Fruit fly (Drosophila melanogaster): Measurements from ENCODE around the gene Cpr66Cb.

Gene Cpr66Cb

dm6 chr3L:8320105-8320813 is 16.2 kb upstream of the Cpr66Cb start, which contains the start of gene CG13670:
Gene CG13670 (plus strand): TSS chr3L:8320763.
- no peak for TF ChIP-seq noc (tag; optimal IDR thresholded peaks at IDR 0.05)

dm6 chr3L:8323817-8324216 is 12.7 kb upstream of the Cpr66Cb start:
- TF ChIP-seq noc (tag; optimal IDR thresholded peaks at IDR 0.05) = no peak

DNA sequence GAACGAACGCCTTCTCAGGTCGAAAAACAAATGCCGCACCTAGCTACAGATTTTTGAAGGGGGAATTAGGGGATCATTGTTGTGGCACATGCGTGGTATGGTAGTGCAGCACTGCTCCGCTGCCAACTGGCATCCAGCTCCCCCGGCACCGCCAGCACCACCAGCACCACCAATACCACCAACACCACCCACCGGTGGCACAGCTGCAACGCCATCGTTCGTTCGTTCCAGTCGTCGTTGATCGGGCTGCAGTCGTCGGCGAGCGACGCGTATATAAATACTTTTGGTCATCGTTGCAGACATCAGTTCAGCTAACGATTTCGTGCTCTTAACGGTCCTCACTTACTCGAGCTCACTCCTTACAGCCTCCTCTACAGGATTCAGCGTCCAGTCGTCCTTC is 10.9 kb upstream of the Cpr66Cb start, which contains the start of gene CG34461:
Gene CG34461, plus strand, starts transcription at position 301 of the 400 bp plus-strand sequence.
- no peak for TF ChIP-seq noc (tag; optimal IDR thresholded peaks at IDR 0.05)

DNA sequence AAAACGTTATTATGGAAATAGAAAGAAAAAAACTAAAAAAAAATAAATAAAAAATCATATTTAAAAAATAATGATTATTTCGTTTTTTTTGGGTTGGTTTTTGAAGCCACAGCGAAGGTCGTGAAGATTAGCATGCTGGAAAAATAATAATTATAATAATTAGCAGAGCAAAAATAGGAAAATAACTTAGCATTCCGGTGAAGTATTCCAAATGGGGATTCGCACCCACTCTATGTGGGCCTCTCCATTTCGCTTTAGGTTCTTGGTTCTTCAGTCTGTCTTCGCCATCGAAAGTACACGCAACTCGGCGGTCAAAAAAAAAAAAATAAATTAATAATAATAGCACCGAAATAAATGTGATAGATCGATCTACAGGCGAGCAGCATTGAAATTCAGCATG is 8.2 kb upstream of the Cpr66Cb start, which contains the start of gene CG34462:
Gene CG34462, plus strand, starts transcription at position 301 of the 400 bp plus-strand sequence.
- no peak for TF ChIP-seq noc (tag; optimal IDR thresholded peaks at IDR 0.05)

- no peak for TF ChIP-seq noc (tag; optimal IDR thresholded peaks at IDR 0.05)
Measured at dm6 chr3L:8329005-8329404, 7.5 kb upstream of the Cpr66Cb start.

- no peak for TF ChIP-seq noc (tag; optimal IDR thresholded peaks at IDR 0.05)
Measured at dm6 chr3L:8331414-8331813, 5.1 kb upstream of the Cpr66Cb start.

DNA sequence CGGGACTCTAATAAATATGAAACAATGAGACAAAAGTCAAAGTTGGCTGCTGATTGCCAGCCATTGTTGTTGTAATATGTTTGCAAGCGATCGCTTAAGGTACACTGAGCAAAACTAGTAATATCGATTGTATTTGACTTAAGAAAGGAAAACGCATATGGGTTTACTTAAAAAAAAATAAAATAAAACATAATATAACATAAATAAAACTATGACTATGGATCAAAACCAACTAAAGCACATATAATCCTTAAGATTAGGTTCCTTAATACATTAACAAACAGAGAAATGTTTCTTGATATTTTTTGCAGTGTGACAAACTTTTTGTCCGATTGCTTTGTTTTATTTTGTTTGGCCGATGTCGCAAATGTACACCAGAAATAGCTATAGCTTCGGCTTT is 2.9 kb upstream of the Cpr66Cb start:
- no peak for TF ChIP-seq noc (tag; optimal IDR thresholded peaks at IDR 0.05)

DNA sequence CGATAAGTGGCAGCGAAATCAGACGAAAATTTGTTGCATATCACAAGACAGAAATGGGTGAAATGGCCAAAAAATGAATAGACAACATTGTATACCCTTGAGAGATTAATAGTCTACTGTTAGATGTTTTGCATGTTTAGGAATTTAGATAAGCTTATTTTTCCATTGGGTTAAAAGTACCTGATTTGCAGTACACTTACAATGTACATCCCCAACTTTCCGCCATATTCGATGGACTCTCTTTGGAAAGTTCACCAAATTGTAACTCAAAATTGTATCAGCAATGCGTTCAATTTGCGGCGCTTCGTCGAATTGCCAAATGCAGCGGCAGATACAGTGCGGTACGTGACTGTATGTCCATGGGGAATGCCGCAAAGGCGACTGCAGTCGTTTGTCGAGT is 2.1 kb upstream of the Cpr66Cb start:
- TF ChIP-seq noc (tag; optimal IDR thresholded peaks at IDR 0.05) = no peak

- TF ChIP-seq noc (tag; optimal IDR thresholded peaks at IDR 0.05) = no peak
Measured at dm6 chr3L:8338921-8339320, 2.4 kb downstream of the Cpr66Cb start, which contains the start of gene Pex2. Gene Pex2 (plus strand): TSS chr3L:8339051.

DNA sequence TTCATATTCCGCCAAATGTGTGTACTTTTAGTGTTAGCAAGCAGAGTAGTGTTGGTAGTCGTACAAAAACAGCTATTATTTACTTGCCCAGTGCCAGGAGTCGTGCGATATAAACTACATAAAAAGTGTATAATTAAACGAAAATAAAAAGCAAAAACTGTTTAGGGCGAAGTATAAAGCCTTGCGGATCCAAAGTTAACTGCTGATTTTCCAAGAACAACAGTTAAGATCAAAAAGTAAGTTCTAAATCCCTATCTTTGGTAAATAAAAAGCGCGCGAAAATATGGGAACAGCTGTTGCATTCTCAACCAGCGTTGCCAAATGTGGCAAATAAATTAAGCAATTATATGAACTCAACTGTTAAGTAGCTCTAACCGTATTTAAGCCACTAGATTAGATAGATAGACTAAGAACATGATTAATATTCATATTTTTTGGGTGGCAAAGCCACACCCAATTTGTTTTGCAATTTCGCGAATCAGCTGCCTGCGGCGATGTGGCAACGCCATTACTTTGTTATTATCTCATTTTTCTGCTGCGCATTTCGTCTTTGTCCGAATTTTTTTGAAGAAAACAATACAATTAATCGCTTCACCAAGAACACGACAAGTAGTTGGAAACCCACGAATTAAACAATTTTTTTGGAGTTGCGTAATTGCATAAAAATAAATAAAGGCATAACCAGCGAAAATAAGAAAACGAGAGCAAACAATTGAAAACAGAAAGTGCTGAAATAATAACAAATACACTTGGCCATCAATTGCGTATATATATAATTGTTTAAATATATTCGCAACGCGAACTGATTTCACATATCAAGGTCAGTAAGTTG is 4.0 kb downstream of the Cpr66Cb start, which contains the start of the genes Prim1 and CG7083:
Gene Prim1, plus strand, starts transcription at position 51 of the 832 bp plus-strand sequence.
Gene CG7083, plus strand, starts transcription at position 522 of the 832 bp plus-strand sequence.
- peak; percentile 18 for TF ChIP-seq noc (tag; optimal IDR thresholded peaks at IDR 0.05)

DNA sequence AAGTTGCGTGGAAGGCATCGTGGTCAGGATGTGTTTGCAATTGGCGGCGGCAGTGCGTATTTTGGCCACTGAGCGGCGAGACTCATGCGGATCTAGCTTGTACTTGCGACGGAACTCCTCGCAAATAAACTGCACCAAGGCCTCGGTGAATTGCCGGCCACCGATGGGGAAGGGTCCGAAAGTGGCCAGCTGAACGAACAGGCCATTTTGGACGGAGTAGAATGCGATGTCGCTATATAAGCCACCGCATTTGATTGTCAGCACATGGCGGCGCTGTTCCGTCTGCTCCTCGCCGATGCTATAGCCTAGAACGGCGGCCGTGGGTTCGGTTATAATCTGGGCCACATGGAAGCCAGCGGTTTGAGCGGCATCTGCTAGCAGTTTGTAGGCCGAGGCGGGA is 8.7 kb downstream of the Cpr66Cb start:
- no peak for TF ChIP-seq noc (tag; optimal IDR thresholded peaks at IDR 0.05)

DNA sequence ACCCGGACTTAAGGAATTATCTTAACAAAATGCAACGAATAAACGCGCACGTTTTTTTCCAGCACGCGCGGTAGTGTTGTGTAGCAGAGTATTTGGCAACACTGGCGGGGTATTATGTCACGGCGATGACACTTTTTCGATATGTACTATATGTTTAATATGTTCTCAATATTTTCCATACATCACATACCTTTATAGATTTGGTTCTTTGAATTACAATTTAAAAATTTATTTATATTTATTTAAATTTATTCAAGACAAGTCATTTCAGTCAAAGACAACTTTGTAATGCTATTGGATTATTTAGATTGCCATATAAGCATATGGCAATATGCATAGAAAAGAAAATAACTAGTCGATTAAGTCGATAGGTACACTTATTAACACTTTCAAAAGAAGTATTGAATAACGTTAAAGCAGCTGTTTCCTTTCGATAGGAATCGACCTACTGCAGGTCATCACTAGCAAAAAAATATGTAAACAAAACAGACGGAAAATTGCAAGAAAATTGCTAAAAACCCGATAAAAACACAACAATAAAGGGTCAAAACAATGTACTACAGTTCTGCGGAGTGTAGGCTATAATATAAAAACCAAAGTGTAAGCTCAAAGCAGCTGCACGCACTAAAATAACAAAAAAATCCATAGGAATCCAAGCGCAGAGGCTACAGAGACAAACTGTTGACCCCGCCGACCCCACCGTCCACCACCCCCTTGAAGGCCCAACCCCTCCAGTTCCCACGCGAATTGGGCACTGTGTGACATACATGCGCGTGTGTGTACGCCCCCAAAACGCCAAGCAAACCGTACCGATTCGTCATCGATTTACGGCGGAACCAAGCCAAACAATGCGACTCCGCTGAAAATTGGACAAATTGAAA is 9.9 kb downstream of the Cpr66Cb start, which contains the start of the genes CG7182 and GAPcenA:
Gene CG7182, minus strand, starts transcription at position 283 of the 881 bp plus-strand sequence.
Gene GAPcenA, plus strand, starts transcription at position 462 of the 881 bp plus-strand sequence.
- peak; percentile 81 for TF ChIP-seq noc (tag; optimal IDR thresholded peaks at IDR 0.05)

- no peak for TF ChIP-seq noc (tag; optimal IDR thresholded peaks at IDR 0.05)
Measured at dm6 chr3L:8347346-8347745, 10.9 kb downstream of the Cpr66Cb start.

DNA sequence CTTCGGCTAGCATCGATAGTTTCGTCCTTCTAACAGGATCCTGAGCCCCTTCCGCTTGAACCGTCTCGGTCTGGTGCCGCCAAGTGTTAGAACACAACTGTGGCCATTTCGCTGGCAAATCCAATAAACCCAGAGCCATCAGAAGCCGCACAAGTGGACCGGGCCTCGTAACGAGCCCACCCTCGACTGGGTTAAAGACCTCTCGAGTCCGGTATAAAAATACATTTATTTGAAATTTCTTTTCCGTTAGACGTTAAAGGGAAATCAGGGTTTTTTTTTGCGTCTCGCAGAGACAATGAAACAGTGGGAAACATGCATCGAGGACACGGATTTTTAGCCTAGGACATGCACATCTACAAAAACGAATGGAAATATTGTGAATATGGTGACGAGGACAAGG is 19.7 kb downstream of the Cpr66Cb start, which contains the start of gene Culd:
Gene Culd, minus strand, starts transcription at position 101 of the 400 bp plus-strand sequence.
- no peak for TF ChIP-seq noc (tag; optimal IDR thresholded peaks at IDR 0.05)

DNA sequence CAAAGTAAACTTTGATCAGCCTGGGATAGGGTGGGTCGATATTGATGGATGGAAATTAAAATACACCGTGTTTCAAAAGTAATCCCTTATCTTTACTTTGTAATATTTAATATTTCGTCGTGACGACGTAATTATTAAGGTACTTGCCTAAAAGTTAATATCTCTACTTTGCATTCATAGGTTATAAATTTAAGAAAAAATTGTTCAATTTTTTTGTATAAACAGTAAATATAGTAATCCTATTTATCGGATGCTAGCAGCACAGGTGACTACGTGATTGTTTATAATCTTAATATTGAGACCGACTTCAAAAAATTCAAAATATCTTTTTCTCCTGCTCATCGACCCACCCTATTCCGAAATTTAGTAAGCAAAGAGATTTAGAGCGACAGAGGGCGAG is 21.7 kb downstream of the Cpr66Cb start:
- peak; percentile 27 for TF ChIP-seq noc (tag; optimal IDR thresholded peaks at IDR 0.05)

Data from whole organism, larva.